Worm (Caenorhabditis elegans): ENCODE measurements around the gene ZK688.9.

DNA sequence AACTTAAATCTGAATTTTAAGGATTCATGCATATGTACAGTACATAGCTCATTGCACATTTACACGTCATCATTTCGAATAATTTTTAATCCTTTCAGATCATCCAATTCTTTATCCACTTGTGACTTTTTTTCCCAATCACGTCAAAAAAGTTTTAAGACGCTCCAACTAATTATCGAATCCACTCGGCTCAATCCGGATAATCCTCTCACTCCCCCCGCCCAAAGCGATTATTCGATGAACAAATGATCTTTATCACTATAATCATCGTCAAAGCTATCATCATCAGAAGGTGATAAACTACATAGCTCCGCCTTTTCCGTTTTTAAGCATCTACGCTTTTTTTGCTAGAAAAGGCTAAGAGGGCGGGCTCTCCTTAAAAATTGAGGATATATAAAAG lies 45.2 kb downstream of the ZK688.9 start:
- no peak for TF ChIP-seq bed-2 (GFP tag; IDR thresholded peaks at IDR 0.05)
- TF ChIP-seq snpc-3.4 (tag; optimal IDR thresholded peaks at IDR 0.05): no peak
- TF ChIP-seq lsl-1 (GFP tag; optimal IDR thresholded peaks at IDR 0.05): no peak

Measured in whole organism, young adult.